Fruit fly (Drosophila melanogaster) whole organism, embryonic: ENCODE results near the gene Ufd4.

Experiments
- CG6654 ChIP-seq: fragments of 200-800 bp; sonication (Bioruptor generic); optimal IDR thresholded peaks from 2 replicates; lab custom pipeline; 2017; ENCODE audit warnings: missing biosample characterization, mild to moderate bottlenecking, missing genetic modification characterization
- Lpt ChIP-seq: fragments of >200 bp; optimal IDR thresholded peaks from 2 replicates; lab custom pipeline; 2018; ENCODE audit warnings: missing biosample characterization, missing genetic modification characterization

dm6 chr2L:10251592-10251991 is 40.6 kb downstream of the Ufd4 start, which contains the start of gene Ror:
- TF ChIP-seq CG6654 (GFP tag; lab: Kevin White, UChicago): no peak
- no peak for TF ChIP-seq Lpt (GFP tag; lab: Kevin White, UChicago)
